Fruit fly (Drosophila melanogaster): Measurements from ENCODE around the gene E5.
A peak's percentile ranks its signal among the peaks of the same experiment; 100 is the strongest.

E5 gene

DNA sequence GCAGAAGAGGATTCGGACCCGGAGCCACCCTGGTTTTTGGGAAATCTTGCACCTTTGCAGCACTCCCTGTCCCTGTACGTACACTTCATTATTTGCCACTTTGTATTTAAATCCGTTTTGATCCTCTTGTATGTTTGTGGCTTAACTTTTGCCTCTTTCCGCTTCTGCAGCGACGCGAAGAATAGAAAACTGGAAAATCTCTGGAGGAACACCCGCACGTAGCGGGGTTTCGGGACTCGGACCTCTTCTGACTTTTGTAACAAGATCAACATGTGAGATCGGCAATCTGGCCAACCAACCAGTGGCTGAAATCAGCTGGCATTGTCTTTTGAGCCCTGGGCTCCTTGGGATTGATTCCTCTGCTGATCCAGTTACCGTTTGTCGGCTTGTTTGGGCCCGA lies 20.0 kb upstream of the E5 start:
- TF ChIP-seq CG12605 (GFP tag; IDR thresholded peaks at IDR 0.05), result no peak
- TF ChIP-seq CG17806 (tag; optimal IDR thresholded peaks at IDR 0.05), result no peak
- TF ChIP-seq CG8159 (tag; optimal IDR thresholded peaks at IDR 0.05), result no peak
- TF ChIP-seq CG13204 (GFP tag; optimal IDR thresholded peaks at IDR 0.05), result no peak
- no peak for TF ChIP-seq Pif1A (GFP tag; optimal IDR thresholded peaks at IDR 0.05)
- no peak for TF ChIP-seq D1 (tag; optimal IDR thresholded peaks at IDR 0.05)
- no peak for TF ChIP-seq CG8301 (tag; optimal IDR thresholded peaks at IDR 0.05)
- no peak for TF ChIP-seq rn (GFP tag; IDR thresholded peaks at IDR 0.05)
- no peak for TF ChIP-seq CG9948 (tag; optimal IDR thresholded peaks at IDR 0.05)
- TF ChIP-seq Snoo (tag; optimal IDR thresholded peaks at IDR 0.05), result no peak
- TF ChIP-seq CG10348 (GFP tag; IDR thresholded peaks at IDR 0.05), result no peak
- no peak for TF ChIP-seq gl (tag; optimal IDR thresholded peaks at IDR 0.05)
- no peak for TF ChIP-seq CG15710 (tag; optimal IDR thresholded peaks at IDR 0.05)
- TF ChIP-seq Pif1B (GFP tag; optimal IDR thresholded peaks at IDR 0.05), result no peak
- no peak for TF ChIP-seq CG32121 (GFP tag; IDR thresholded peaks at IDR 0.05)
- TF ChIP-seq fd96Ca (GFP tag; IDR thresholded peaks at IDR 0.05), result no peak
- TF ChIP-seq CG4496 (GFP tag; IDR thresholded peaks at IDR 0.05), result no peak
- no peak for TF ChIP-seq CG34367 (tag; optimal IDR thresholded peaks at IDR 0.05)
- TF ChIP-seq Ets98B (GFP tag; IDR thresholded peaks at IDR 0.05), result no peak

DNA sequence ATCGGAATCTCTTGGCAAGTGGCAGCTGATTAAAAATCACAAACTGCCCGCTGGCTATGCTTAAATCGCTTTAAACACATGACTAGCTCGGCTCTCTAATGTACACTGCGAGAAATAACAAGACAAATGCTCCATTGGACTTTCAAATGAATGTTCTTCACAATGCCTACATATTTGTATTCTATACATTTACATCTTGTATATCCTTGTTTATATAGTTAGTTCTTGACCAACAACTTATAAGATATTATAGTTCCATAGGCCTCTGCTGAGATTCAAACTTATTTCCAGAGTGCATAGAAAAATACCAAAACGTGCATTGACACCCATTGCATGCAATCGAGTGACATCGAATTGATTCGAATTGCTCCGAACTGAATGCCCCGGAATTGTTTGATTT lies 18.2 kb upstream of the E5 start:
- TF ChIP-seq D1 (tag; optimal IDR thresholded peaks at IDR 0.05) (no peak), gl (tag; optimal IDR thresholded peaks at IDR 0.05) (no peak)

DNA sequence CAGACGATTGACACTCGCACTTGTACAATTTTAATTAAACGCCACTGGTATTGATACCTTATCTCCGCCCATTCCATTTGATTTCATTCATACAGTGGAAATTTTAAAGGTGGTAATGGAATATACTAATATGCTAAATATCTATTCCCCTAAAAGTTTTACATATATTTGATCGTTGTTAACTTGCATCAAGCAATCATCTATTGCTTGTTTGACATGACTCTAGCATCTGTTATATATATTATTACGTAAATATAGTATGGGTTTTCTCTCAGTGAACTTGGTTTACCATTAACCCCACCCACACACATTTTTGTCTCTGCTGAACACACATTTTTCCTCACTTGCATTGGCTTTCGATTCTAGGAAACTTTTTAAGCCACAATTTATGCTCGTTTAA lies 13.6 kb upstream of the E5 start:
- TF ChIP-seq CG12605 (GFP tag; IDR thresholded peaks at IDR 0.05) (no peak), CG13204 (GFP tag; optimal IDR thresholded peaks at IDR 0.05) (no peak), CG8159 (tag; optimal IDR thresholded peaks at IDR 0.05) (no peak), gl (tag; optimal IDR thresholded peaks at IDR 0.05) (no peak), rn (GFP tag; IDR thresholded peaks at IDR 0.05) (no peak), CG15710 (tag; optimal IDR thresholded peaks at IDR 0.05) (no peak), D1 (tag; optimal IDR thresholded peaks at IDR 0.05) (no peak), fd96Ca (GFP tag; IDR thresholded peaks at IDR 0.05) (no peak), CG9948 (tag; optimal IDR thresholded peaks at IDR 0.05) (no peak), CG17806 (tag; optimal IDR thresholded peaks at IDR 0.05) (no peak), CG32121 (GFP tag; IDR thresholded peaks at IDR 0.05) (no peak), Snoo (tag; optimal IDR thresholded peaks at IDR 0.05) (no peak), CG10348 (GFP tag; IDR thresholded peaks at IDR 0.05) (no peak)

DNA sequence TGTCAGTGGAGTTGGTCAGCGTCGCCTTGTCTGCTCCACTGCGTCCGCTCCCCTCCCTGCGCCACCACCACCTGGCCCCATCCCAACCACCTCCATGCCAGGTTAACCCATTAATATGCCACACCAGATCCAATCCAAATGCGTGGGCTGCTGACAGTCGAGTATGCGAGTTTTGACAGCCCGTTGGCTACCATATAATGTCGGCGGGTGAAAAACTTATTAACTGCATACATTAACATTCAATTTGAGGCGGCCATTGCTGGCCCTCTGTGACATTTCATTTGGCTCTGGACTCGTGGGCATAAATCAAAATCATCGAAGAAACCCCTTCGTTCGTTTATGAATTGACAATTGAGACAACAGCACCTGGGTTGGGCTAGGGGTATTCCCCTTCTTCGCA lies 13.1 kb upstream of the E5 start:
- TF ChIP-seq Ets98B (GFP tag; IDR thresholded peaks at IDR 0.05) (no peak), CG8301 (tag; optimal IDR thresholded peaks at IDR 0.05) (no peak), Pif1B (GFP tag; optimal IDR thresholded peaks at IDR 0.05) (no peak), Pif1A (GFP tag; optimal IDR thresholded peaks at IDR 0.05) (no peak), CG15710 (tag; optimal IDR thresholded peaks at IDR 0.05) (no peak), fd96Ca (GFP tag; IDR thresholded peaks at IDR 0.05) (no peak), rn (GFP tag; IDR thresholded peaks at IDR 0.05) (no peak), CG14655 (GFP tag; optimal IDR thresholded peaks at IDR 0.05) (no peak), Snoo (tag; optimal IDR thresholded peaks at IDR 0.05) (no peak), gl (tag; optimal IDR thresholded peaks at IDR 0.05) (no peak), D1 (tag; optimal IDR thresholded peaks at IDR 0.05) (no peak), CG12605 (GFP tag; IDR thresholded peaks at IDR 0.05) (no peak), EcR (GFP tag; optimal IDR thresholded peaks at IDR 0.05) (no peak), CG10348 (GFP tag; IDR thresholded peaks at IDR 0.05) (no peak), CG4496 (GFP tag; IDR thresholded peaks at IDR 0.05) (no peak), CG8159 (tag; optimal IDR thresholded peaks at IDR 0.05) (no peak), CG34367 (tag; optimal IDR thresholded peaks at IDR 0.05) (no peak)

DNA sequence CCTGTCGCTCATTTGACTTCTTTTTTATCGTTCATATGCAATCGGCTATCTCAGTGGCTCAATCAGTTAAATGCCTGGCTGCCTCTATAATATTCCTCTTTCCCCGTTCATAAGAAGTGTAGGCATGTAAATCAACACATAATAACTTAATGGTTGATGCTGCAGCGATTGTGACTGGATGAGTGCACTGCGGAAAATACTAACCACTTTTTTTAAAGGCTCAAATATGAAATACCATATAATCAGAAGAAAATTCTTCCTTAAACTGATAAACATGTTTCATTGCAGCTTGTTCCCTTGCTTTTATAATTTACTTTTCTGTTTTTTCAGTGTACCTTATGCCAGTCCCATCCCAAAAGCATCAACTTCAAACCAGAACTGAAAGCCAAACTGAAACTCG lies 10.2 kb upstream of the E5 start:
- TF ChIP-seq CG8159 (tag; optimal IDR thresholded peaks at IDR 0.05) (peak; percentile 60), Pif1B (GFP tag; optimal IDR thresholded peaks at IDR 0.05) (no peak), CG8301 (tag; optimal IDR thresholded peaks at IDR 0.05) (no peak), fd96Ca (GFP tag; IDR thresholded peaks at IDR 0.05) (no peak), CG4496 (GFP tag; IDR thresholded peaks at IDR 0.05) (0 out of 3 replicates have a peak, but pooled peaks have one; percentile 24), rn (GFP tag; IDR thresholded peaks at IDR 0.05) (no peak), CG9948 (tag; optimal IDR thresholded peaks at IDR 0.05) (peak; percentile 35), CG15710 (tag; optimal IDR thresholded peaks at IDR 0.05) (peak; percentile 57), Pif1A (GFP tag; optimal IDR thresholded peaks at IDR 0.05) (peak; percentile 31), CG10348 (GFP tag; IDR thresholded peaks at IDR 0.05) (no peak), CG14655 (GFP tag; optimal IDR thresholded peaks at IDR 0.05) (peak; percentile 42), Snoo (tag; optimal IDR thresholded peaks at IDR 0.05) (no peak), CG13204 (GFP tag; optimal IDR thresholded peaks at IDR 0.05) (no peak), Ets98B (GFP tag; IDR thresholded peaks at IDR 0.05) (no peak), EcR (GFP tag; optimal IDR thresholded peaks at IDR 0.05) (no peak), CG34367 (tag; optimal IDR thresholded peaks at IDR 0.05) (peak; percentile 16), CG17806 (tag; optimal IDR thresholded peaks at IDR 0.05) (peak; percentile 46), CG32121 (GFP tag; IDR thresholded peaks at IDR 0.05) (no peak), gl (tag; optimal IDR thresholded peaks at IDR 0.05) (no peak), D1 (tag; optimal IDR thresholded peaks at IDR 0.05) (no peak), CG12605 (GFP tag; IDR thresholded peaks at IDR 0.05) (no peak)

DNA sequence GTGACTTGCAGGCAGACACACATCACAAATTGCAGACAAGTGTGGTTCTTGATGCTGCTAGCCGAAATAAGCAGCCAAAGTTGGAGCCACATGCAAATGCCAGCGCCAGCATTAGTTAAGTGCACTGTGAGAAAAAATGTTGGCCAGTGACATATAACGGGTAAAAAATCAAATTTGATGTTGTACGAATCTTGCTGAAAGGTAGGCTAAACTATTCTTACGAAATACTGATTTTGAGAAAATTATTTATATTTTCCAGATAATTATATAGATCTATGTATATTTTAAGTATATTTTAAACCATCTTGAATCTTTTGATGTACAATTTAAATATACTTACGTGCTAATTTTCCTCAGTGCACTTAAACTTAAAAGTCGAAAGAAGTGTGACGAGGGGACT lies 8.7 kb upstream of the E5 start:
- TF ChIP-seq CG8301 (tag; optimal IDR thresholded peaks at IDR 0.05) (peak; percentile 55), CG14655 (GFP tag; optimal IDR thresholded peaks at IDR 0.05) (peak; percentile 61), CG32121 (GFP tag; IDR thresholded peaks at IDR 0.05) (0 out of 2 replicates have a peak, but pooled peaks have one; percentile 14), CG12605 (GFP tag; IDR thresholded peaks at IDR 0.05) (0 out of 2 replicates have a peak, but pooled peaks have one; percentile 21), fd96Ca (GFP tag; IDR thresholded peaks at IDR 0.05) (no peak), EcR (GFP tag; optimal IDR thresholded peaks at IDR 0.05) (no peak), CG17806 (tag; optimal IDR thresholded peaks at IDR 0.05) (no peak), CG9948 (tag; optimal IDR thresholded peaks at IDR 0.05) (peak; percentile 2)

Measured in whole organism, pupa.